Fruit fly (Drosophila melanogaster): ENCODE results near the gene ppk31.
A peak's percentile ranks its signal among the peaks of the same experiment; 100 is the strongest.

- TF ChIP-seq sens (GFP tag): no peak
- no peak for TF ChIP-seq Nf-YA (GFP tag; IDR thresholded peaks at IDR 0.05)
- TF ChIP-seq CG8388 (GFP tag; optimal IDR thresholded peaks at IDR 0.05): no peak
- no peak for TF ChIP-seq Fer3 (tag; optimal IDR thresholded peaks at IDR 0.05)
- TF ChIP-seq Opbp (GFP tag; IDR thresholded peaks at IDR 0.05; ENCODE audit: partially characterized antibody): 0 out of 3 replicates have a peak, but pooled peaks have one; percentile 31
Measured at dm6 chr3R:27165416-27165982, 2.6 kb downstream of the ppk31 start, which contains the start of the genes CG34293 and spn-D.
